Worm (Caenorhabditis elegans): Measurements from ENCODE around the gene F53A2.9.

ce11 chrIII:13343562-13344139 is 15.5 kb downstream of the F53A2.9 start:
- TF ChIP-seq snpc-1.3 (tag; optimal IDR thresholded peaks at IDR 0.05; ENCODE audit: insufficient read depth): no peak
- TF ChIP-seq ztf-6 (GFP tag; IDR thresholded peaks at IDR 0.05): no peak
- 0 out of 2 replicates have a peak, but pooled peaks have one; percentile 34 for TF ChIP-seq egl-44 (GFP tag; IDR thresholded peaks at IDR 0.05)
- TF ChIP-seq K11D2.4 (GFP tag; IDR thresholded peaks at IDR 0.05): no peak
- no peak for TF ChIP-seq ceh-58 (GFP tag; IDR thresholded peaks at IDR 0.05)
- no peak for TF ChIP-seq sea-2 (GFP tag; IDR thresholded peaks at IDR 0.05)
- TF ChIP-seq Y53G8AR.9 (GFP tag; conservative IDR thresholded peaks at IDR 0.05): no peak
